Worm (Caenorhabditis elegans) whole organism, L1 larva: ENCODE data around the gene Y50D4A.4.

Experiments
- C16A3.4 ChIP-seq: fragments of 150-350 bp; optimal IDR thresholded peaks from 2 replicates; lab custom pipeline; 2014; ENCODE audit warnings: missing biosample characterization, missing genetic modification characterization
- ama-1 ChIP-seq: fragments of 150-350 bp; optimal IDR thresholded peaks from 2 replicates; lab custom pipeline; 2014
- ceh-8 ChIP-seq: fragments of 200-800 bp; sonication (Bioruptor generic); optimal IDR thresholded peaks from 2 replicates; lab custom pipeline; 2018; ENCODE audit warnings: mild to moderate bottlenecking, missing genetic modification characterization, moderate library complexity, missing compliant biosample characterization
- ces-1 ChIP-seq: fragments of 150-350 bp; optimal IDR thresholded peaks from 2 replicates; lab custom pipeline; 2014; ENCODE audit warnings: missing biosample characterization, missing genetic modification reagents, missing genetic modification characterization
- dsc-1 ChIP-seq: sonication (generic microtip); optimal IDR thresholded peaks from 2 replicates; lab custom pipeline; 2016; ENCODE audit warnings: mild to moderate bottlenecking, missing genetic modification characterization, missing compliant biosample characterization
- efl-1 ChIP-seq, 4 experiments: fragments of 150-350 bp; optimal IDR thresholded peaks in 3 of 4; peaks in 1 of 4; 1 replicate in 1 of 4; 2 replicates in 3 of 4; lab custom pipeline; 2014; ENCODE audit warnings: missing biosample characterization in 2 of 4, missing genetic modification characterization in 2 of 4, missing genetic modification reagents in 2 of 4
- egl-27 ChIP-seq, 2 experiments: fragments of 150-350 bp in 1 of 2; sonication (generic microtip); optimal IDR thresholded peaks; 3 replicates each; lab custom pipeline; 2017 to 2018; ENCODE audit warnings: missing biosample characterization in 2 of 2, missing genetic modification characterization in 2 of 2, missing genetic modification reagents in 2 of 2
- fkh-10 ChIP-seq: sonication (generic microtip); optimal IDR thresholded peaks from 2 replicates; lab custom pipeline; 2017; ENCODE audit warnings: missing biosample characterization, missing genetic modification reagents, missing genetic modification characterization
- fkh-8 ChIP-seq: sonication (generic microtip); optimal IDR thresholded peaks from 2 replicates; lab custom pipeline; 2016; ENCODE audit warnings: mild to moderate bottlenecking, missing genetic modification characterization, missing compliant biosample characterization
- hlh-4 ChIP-seq: sonication (generic microtip); optimal IDR thresholded peaks from 2 replicates; lab custom pipeline; 2016; ENCODE audit warnings: mild to moderate bottlenecking, missing genetic modification characterization, missing compliant biosample characterization
- hpl-2 ChIP-seq: fragments of 150-350 bp; optimal IDR thresholded peaks from 2 replicates; lab custom pipeline; 2014; ENCODE audit warnings: missing biosample characterization, missing genetic modification reagents, missing genetic modification characterization
- lin-13 ChIP-seq: fragments of 150-350 bp; optimal IDR thresholded peaks from 2 replicates; lab custom pipeline; 2014; ENCODE audit warnings: missing biosample characterization, missing genetic modification reagents, missing genetic modification characterization
- lin-14 ChIP-seq: fragments of 200-800 bp; sonication (Bioruptor generic); optimal IDR thresholded peaks from 2 replicates; lab custom pipeline; 2018; ENCODE audit warnings: mild to moderate bottlenecking, missing genetic modification characterization, moderate library complexity, missing compliant biosample characterization
- lsy-2 ChIP-seq, 2 experiments: fragments of 150-350 bp; optimal IDR thresholded peaks; 2 replicates each; lab custom pipeline; 2014; ENCODE audit warnings: missing biosample characterization in 2 of 2, missing genetic modification characterization in 2 of 2
- mab-9 ChIP-seq: fragments of 200-800 bp; sonication (Bioruptor generic); IDR thresholded peaks from 2 replicates; pipeline ENCODE4 v1.3.6; 2022; ENCODE audit warnings: missing genetic modification reagents, missing genetic modification characterization, missing compliant biosample characterization
- mep-1 ChIP-seq: fragments of 150-350 bp; optimal IDR thresholded peaks from 2 replicates; lab custom pipeline; 2014; ENCODE audit warnings: missing biosample characterization, missing genetic modification characterization
- nhr-11 ChIP-seq: fragments of 150-350 bp; optimal IDR thresholded peaks from 2 replicates; lab custom pipeline; 2014; ENCODE audit warnings: missing biosample characterization, missing genetic modification characterization
- nhr-20 ChIP-seq: sonication (generic microtip); optimal IDR thresholded peaks from 2 replicates; lab custom pipeline; 2016; ENCODE audit warnings: mild to moderate bottlenecking, missing genetic modification characterization, missing compliant biosample characterization
- nhr-237 ChIP-seq: fragments of 150-350 bp; optimal IDR thresholded peaks from 2 replicates; lab custom pipeline; 2014; ENCODE audit warnings: missing biosample characterization, missing genetic modification characterization
- nhr-28 ChIP-seq: fragments of 150-350 bp; optimal IDR thresholded peaks from 2 replicates; lab custom pipeline; 2014; ENCODE audit warnings: missing biosample characterization, missing genetic modification characterization
- nhr-47 ChIP-seq: sonication (generic microtip); optimal IDR thresholded peaks from 2 replicates; lab custom pipeline; 2016; ENCODE audit warnings: mild to moderate bottlenecking, missing genetic modification characterization, moderate library complexity, missing compliant biosample characterization
- nhr-71 ChIP-seq: sonication (generic microtip); optimal IDR thresholded peaks from 2 replicates; lab custom pipeline; 2016; ENCODE audit warnings: mild to moderate bottlenecking, missing genetic modification characterization, moderate library complexity, missing compliant biosample characterization
- nhr-85 ChIP-seq: sonication (generic microtip); peaks from one replicate; lab custom pipeline; 2016; ENCODE audit warnings: missing genetic modification characterization, inconsistent platforms, missing compliant biosample characterization
- nhr-90 ChIP-seq: sonication (generic microtip); optimal IDR thresholded peaks from 2 replicates; lab custom pipeline; 2016; ENCODE audit warnings: mild to moderate bottlenecking, missing genetic modification characterization, missing compliant biosample characterization; ENCODE audit not compliant: poor library complexity
- pax-3 ChIP-seq: fragments of 200-800 bp; sonication (Bioruptor generic); optimal IDR thresholded peaks from 2 replicates; lab custom pipeline; 2018; ENCODE audit warnings: mild to moderate bottlenecking, missing genetic modification characterization, moderate library complexity, missing compliant biosample characterization
- skn-1 ChIP-seq: fragments of 150-350 bp; optimal IDR thresholded peaks from 2 replicates; lab custom pipeline; 2014; ENCODE audit warnings: missing biosample characterization, missing genetic modification characterization
- snpc-4 ChIP-seq: fragments of 150-350 bp; optimal IDR thresholded peaks from 2 replicates; lab custom pipeline; 2014; ENCODE audit warnings: missing biosample characterization, missing genetic modification characterization
- snu-23 ChIP-seq: sonication (generic microtip); optimal IDR thresholded peaks from 2 replicates; lab custom pipeline; 2016; ENCODE audit warnings: missing genetic modification characterization, missing compliant biosample characterization
- sox-4 ChIP-seq: sonication (generic microtip); optimal IDR thresholded peaks from 2 replicates; lab custom pipeline; 2016; ENCODE audit warnings: missing genetic modification characterization, missing compliant biosample characterization
- sup-37 ChIP-seq: fragments of 200-800 bp; sonication (Bioruptor generic); optimal IDR thresholded peaks from 2 replicates; lab custom pipeline; 2018; ENCODE audit warnings: mild to moderate bottlenecking, missing genetic modification characterization, missing compliant biosample characterization
- swsn-7 ChIP-seq: sonication (generic microtip); optimal IDR thresholded peaks from 2 replicates; lab custom pipeline; 2016; ENCODE audit warnings: missing genetic modification characterization, missing compliant biosample characterization
- tbx-2 ChIP-seq: sonication (generic microtip); optimal IDR thresholded peaks from 2 replicates; lab custom pipeline; 2016; ENCODE audit warnings: missing genetic modification characterization, missing compliant biosample characterization
- unc-130 ChIP-seq: fragments of 150-350 bp; optimal IDR thresholded peaks from 2 replicates; lab custom pipeline; 2017; ENCODE audit warnings: missing biosample characterization, missing genetic modification characterization, inconsistent platforms
- unc-98 ChIP-seq: fragments of 200-800 bp; sonication (Bioruptor generic); IDR thresholded peaks from 2 replicates; pipeline ENCODE4 v1.3.6; 2022; ENCODE audit warnings: missing genetic modification characterization, missing compliant biosample characterization
- vab-15 ChIP-seq: sonication (generic microtip); optimal IDR thresholded peaks from 2 replicates; lab custom pipeline; 2017; ENCODE audit warnings: missing genotype, mild to moderate bottlenecking, missing genetic modification characterization, missing compliant biosample characterization
- zag-1 ChIP-seq: fragments of 150-350 bp; optimal IDR thresholded peaks from 2 replicates; lab custom pipeline; 2014; ENCODE audit warnings: missing biosample characterization, missing genetic modification characterization

Y50D4A.4 gene

ce11 chrV:1151324-1151742 lies 44.6 kb downstream of the Y50D4A.4 start (continued):
- peak; percentile 97 for TF ChIP-seq unc-130 (tag; lab: Kevin White, UChicago)
- no peak for TF ChIP-seq ama-1 (lab: Kevin White, UChicago)
- peak; percentile 90 for TF ChIP-seq C16A3.4 (tag; lab: Kevin White, UChicago)
- peak; percentile 99 for TF ChIP-seq pax-3 (tag; lab: Kevin White, UChicago)
- peak; percentile 88 for TF ChIP-seq skn-1 (tag; lab: Kevin White, UChicago)
- peak; percentile 79 for TF ChIP-seq hpl-2
- TF ChIP-seq unc-98 (GFP tag; lab: Robert Waterston, UW): peak; percentile 93

ce11 chrV:1149734-1150669 lies 45.9 kb downstream of the Y50D4A.4 start:
- peak; percentile 52 for TF ChIP-seq snu-23 (GFP tag; lab: Kevin White, UChicago)
- TF ChIP-seq vab-15 (tag; lab: Kevin White, UChicago): no peak
- TF ChIP-seq nhr-28 (tag; lab: Kevin White, UChicago): no peak
- peak; percentile 34 for TF ChIP-seq ces-1
- TF ChIP-seq nhr-237 (tag; lab: Kevin White, UChicago): no peak
- peak; percentile 4 to 19 for TF ChIP-seq lsy-2 (tag; optimal IDR thresholded peaks at IDR 0.05; lab: Kevin White, UChicago)
- TF ChIP-seq nhr-11 (tag; lab: Kevin White, UChicago): no peak
- peak; percentile 89 for TF ChIP-seq fkh-10 (GFP tag; lab: Kevin White, UChicago)
- TF ChIP-seq lin-13: peak; percentile 7
- peak; percentile 2 for TF ChIP-seq nhr-20 (tag; lab: Kevin White, UChicago)
- no peak for TF ChIP-seq ceh-8 (GFP tag; lab: Kevin White, UChicago)
- TF ChIP-seq sup-37 (GFP tag; lab: Kevin White, UChicago): no peak
- no peak for TF ChIP-seq hlh-4 (tag; lab: Kevin White, UChicago)
- TF ChIP-seq zag-1 (tag; lab: Kevin White, UChicago): no peak
- TF ChIP-seq nhr-85: no peak
- TF ChIP-seq lin-14 (GFP tag; lab: Kevin White, UChicago): peak; percentile 78
- TF ChIP-seq nhr-71 (tag; lab: Kevin White, UChicago): peak; percentile 66
- peak; percentile 47 for TF ChIP-seq sox-4
- TF ChIP-seq snpc-4 (tag; lab: Kevin White, UChicago): no peak
- peak; percentile 64 for TF ChIP-seq nhr-47
- no peak for TF ChIP-seq C16A3.4 (tag; lab: Kevin White, UChicago)
- no peak for TF ChIP-seq egl-27 (tag; optimal IDR thresholded peaks at IDR 0.05; lab: Kevin White, UChicago)
- TF ChIP-seq swsn-7 (tag; lab: Kevin White, UChicago): peak; percentile 32
- no peak for TF ChIP-seq tbx-2 (tag; lab: Kevin White, UChicago)
- TF ChIP-seq pax-3 (tag; lab: Kevin White, UChicago): peak; percentile 13
- no peak for TF ChIP-seq nhr-90
- peak; percentile 13 for TF ChIP-seq mep-1
- peak; percentile 87 for TF ChIP-seq dsc-1
- TF ChIP-seq efl-1 (optimal IDR thresholded peaks at IDR 0.05; lab: Kevin White, UChicago): peak in 1 of 2 experiments; percentile 4
- TF ChIP-seq efl-1 (GFP tag; optimal IDR thresholded peaks at IDR 0.05 in 1 of 2; lab: Kevin White, UChicago): no peak
- TF ChIP-seq fkh-8 (tag; lab: Kevin White, UChicago): peak; percentile 91

ce11 chrV:1142251-1142650 lies 53.7 kb downstream of the Y50D4A.4 start:
- TF ChIP-seq nhr-85 (no peak), mab-9 (GFP tag; lab: Robert Waterston, UW) (0 out of 2 replicates have a peak, but pooled peaks have one; percentile 23)
